Worm (Caenorhabditis elegans): ENCODE data around the gene gst-20.
A peak's percentile ranks its signal among the peaks of the same experiment; 100 is the strongest.

The gst-20 gene

DNA sequence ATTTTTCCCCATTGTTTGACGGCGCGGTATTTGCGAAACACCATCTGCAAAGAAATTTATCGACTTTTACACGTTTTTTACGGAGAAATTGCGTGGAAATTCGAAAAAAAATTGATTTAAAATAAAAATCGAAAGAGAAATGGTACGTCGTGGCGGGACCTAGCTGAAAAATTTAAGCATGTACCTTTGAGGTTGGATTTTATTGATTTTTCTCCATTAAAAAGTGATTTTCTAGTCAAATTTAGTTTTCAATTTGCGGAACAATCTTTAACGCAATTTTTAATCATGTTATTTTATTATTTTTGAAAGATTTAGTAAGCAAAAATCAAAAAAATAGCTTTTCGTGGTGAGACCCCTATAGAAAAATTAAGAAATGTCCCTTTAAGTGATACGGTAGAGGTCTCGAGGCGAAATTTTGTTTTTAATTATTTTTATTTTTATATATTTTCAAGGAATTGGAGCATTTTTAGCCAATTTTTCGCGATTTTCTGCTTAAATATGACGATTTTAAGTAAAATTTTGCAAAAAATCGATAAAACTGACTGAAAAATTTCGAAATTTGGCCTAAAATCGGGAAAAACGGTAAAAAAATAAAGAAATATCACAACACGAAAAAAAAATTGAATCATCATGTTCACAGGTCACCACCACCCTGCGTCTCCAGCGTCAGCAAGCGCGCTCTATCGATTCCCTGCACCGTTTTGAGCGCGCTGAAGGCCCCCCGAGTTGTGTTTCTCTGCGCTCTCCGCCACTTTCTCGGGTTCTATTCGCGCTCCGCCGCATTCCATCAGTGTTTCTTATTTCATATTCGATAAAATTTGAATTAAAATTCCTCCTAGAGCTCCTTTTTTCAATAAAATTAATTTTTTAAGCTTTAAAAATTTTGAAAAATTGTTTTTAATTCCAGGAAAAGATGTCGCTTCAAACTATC lies 34.3 kb downstream of the gst-20 start, which contains the start of the genes mrpl-37 and lin-38:
TSS of gene mrpl-37 (minus strand) at position 51 of the 931 bp plus-strand sequence.
TSS of gene lin-38 (plus strand) at position 908 of the 931 bp plus-strand sequence.
- TF ChIP-seq gei-8 (GFP tag; optimal IDR thresholded peaks at IDR 0.05) (no peak), Y75B8A.6 (GFP tag; IDR thresholded peaks at IDR 0.05) (no peak), zfp-2 (tag; optimal IDR thresholded peaks at IDR 0.05) (no peak), tag-97 (GFP tag; IDR thresholded peaks at IDR 0.05) (no peak), ceh-28 (tag; optimal IDR thresholded peaks at IDR 0.05) (no peak), dmd-6 (GFP tag; IDR thresholded peaks at IDR 0.05) (no peak), snpc-1.2 (GFP tag; IDR thresholded peaks at IDR 0.05) (no peak), F49E8.2 (tag; optimal IDR thresholded peaks at IDR 0.05; ENCODE audit: borderline replicate concordance) (peak; percentile 13), daf-16 (GFP tag; optimal IDR thresholded peaks at IDR 0.05) (no peak), daf-16 (tag; optimal IDR thresholded peaks at IDR 0.05) (peak; percentile 46), ama-1 (optimal IDR thresholded peaks at IDR 0.05) (no peak), zip-2 (tag; optimal IDR thresholded peaks at IDR 0.05) (no peak), lin-29 (GFP tag; IDR thresholded peaks at IDR 0.05) (no peak), mep-1 (tag; optimal IDR thresholded peaks at IDR 0.05) (peak; percentile 73), ZK546.5 (tag; optimal IDR thresholded peaks at IDR 0.05) (no peak), F10B5.3 (tag; optimal IDR thresholded peaks at IDR 0.05) (no peak), skn-1 (tag; optimal IDR thresholded peaks at IDR 0.05) (no peak), fos-1 (tag; optimal IDR thresholded peaks at IDR 0.05) (no peak), nhr-237 (tag; optimal IDR thresholded peaks at IDR 0.05) (no peak), nhr-25 (tag; optimal IDR thresholded peaks at IDR 0.05; ENCODE audit: borderline replicate concordance, insufficient read depth) (peak; percentile 5), unc-39 (tag; optimal IDR thresholded peaks at IDR 0.05) (no peak), ceh-20 (GFP tag; IDR thresholded peaks at IDR 0.05) (no peak), Y5F2A.4 (GFP tag; optimal IDR thresholded peaks at IDR 0.05) (no peak), mes-2 (tag; optimal IDR thresholded peaks at IDR 0.05; ENCODE audit: poor library complexity, severe bottlenecking) (no peak), set-16 (GFP tag; IDR thresholded peaks at IDR 0.05) (peak; percentile 78), mxl-2 (GFP tag; conservative IDR thresholded peaks at IDR 0.05) (no peak), mdl-1 (tag; optimal IDR thresholded peaks at IDR 0.05) (peak in 1 of 2 experiments; percentile 55), duxl-1 (tag; optimal IDR thresholded peaks at IDR 0.05; ENCODE audit: poor library complexity) (no peak), ces-1 (GFP tag; optimal IDR thresholded peaks at IDR 0.05) (no peak), Y105C5A.15 (GFP tag; IDR thresholded peaks at IDR 0.05) (no peak), pqm-1 (tag; optimal IDR thresholded peaks at IDR 0.05) (no peak), lin-13 (GFP tag; optimal IDR thresholded peaks at IDR 0.05) (peak; percentile 84), spr-3 (GFP tag; optimal IDR thresholded peaks at IDR 0.05) (no peak), attf-4 (tag; optimal IDR thresholded peaks at IDR 0.05) (no peak), jun-1 (tag; optimal IDR thresholded peaks at IDR 0.05) (no peak), fkh-10 (GFP tag; optimal IDR thresholded peaks at IDR 0.05) (peak; percentile 53), hlh-30 (tag; optimal IDR thresholded peaks at IDR 0.05; ENCODE audit: insufficient read depth) (peak; percentile 80), R02D3.7 (tag; optimal IDR thresholded peaks at IDR 0.05) (no peak), dpl-1 (GFP tag; optimal IDR thresholded peaks at IDR 0.05) (peak; percentile 68), dmd-8 (GFP tag; IDR thresholded peaks at IDR 0.05) (no peak), madf-5 (GFP tag; IDR thresholded peaks at IDR 0.05) (no peak), nhr-6 (tag; optimal IDR thresholded peaks at IDR 0.05) (peak; percentile 58), daf-19 (GFP tag; conservative IDR thresholded peaks at IDR 0.05) (no peak), nhr-48 (tag; optimal IDR thresholded peaks at IDR 0.05) (no peak), nhr-42 (GFP tag; IDR thresholded peaks at IDR 0.05) (no peak), lin-38 (GFP tag; IDR thresholded peaks at IDR 0.05) (peak; percentile 86), Y48G9A.11 (GFP tag; IDR thresholded peaks at IDR 0.05) (no peak), madf-9 (GFP tag; conservative IDR thresholded peaks at IDR 0.05) (no peak), spr-1 (tag; optimal IDR thresholded peaks at IDR 0.05) (no peak), dve-1 (tag; optimal IDR thresholded peaks at IDR 0.05; ENCODE audit: insufficient read depth) (peak; percentile 64)

Data from whole organism, L4 larva.